Worm (Caenorhabditis elegans): ENCODE data around the gene srj-33.

- no peak for TF ChIP-seq cog-1 (tag; optimal IDR thresholded peaks at IDR 0.05)
- no peak for TF ChIP-seq tab-1 (GFP tag; IDR thresholded peaks at IDR 0.05)
- no peak for TF ChIP-seq ztf-23 (GFP tag; IDR thresholded peaks at IDR 0.05)
- TF ChIP-seq ztf-29 (GFP tag; IDR thresholded peaks at IDR 0.05) = no peak
These were observed 16.0 kb downstream of the srj-33 start, which contains the start of gene ceh-75 for ce11 chrV:9921288-9921687.
